Fruit fly (Drosophila melanogaster) S2 (cell line): ENCODE data around the gene Chd64.

ENCODE experiments used
- CG8478 ChIP-seq: fragments of >200 bp; optimal IDR thresholded peaks from 2 replicates; lab custom pipeline; 2018
- CTCF ChIP-seq, 2 experiments: fragments of >200 bp; optimal IDR thresholded peaks; 2 replicates each; lab custom pipeline; 2018

- TF ChIP-seq CTCF (optimal IDR thresholded peaks at IDR 0.05; lab: Kevin White, UChicago) (no peak), CG8478 (lab: Kevin White, UChicago) (no peak)
Measured at dm6 chr3L:4081243-4081642, 40.9 kb downstream of the Chd64 start.
